Fruit fly (Drosophila melanogaster) whole organism, embryonic: ENCODE data around the gene Kdm3.

Source experiments
- Awh ChIP-seq: fragments of 200-800 bp; sonication (Bioruptor generic); IDR thresholded peaks from 2 replicates; pipeline ENCODE4, ENCODE4 v1.3.6; 2022; ENCODE audit warnings: missing biosample characterization, missing genetic modification characterization
- C15 ChIP-seq: fragments of 200-800 bp; sonication (Bioruptor generic); IDR thresholded peaks from 3 replicates; pipeline ENCODE4 v1.3.6; 2022; ENCODE audit warnings: missing biosample characterization, missing genetic modification characterization
- CG10462 ChIP-seq: fragments of 200-800 bp; sonication (Bioruptor generic); optimal IDR thresholded peaks from 2 replicates; lab custom pipeline; 2016; ENCODE audit warnings: missing biosample characterization, missing genetic modification characterization
- CG11247 ChIP-seq: fragments of 200-800 bp; sonication (Bioruptor generic); IDR thresholded peaks from 2 replicates; pipeline ENCODE4 v1.3.6; 2022; ENCODE audit warnings: missing biosample characterization, missing genetic modification characterization
- CG11723 ChIP-seq: fragments of 200-800 bp; sonication (Bioruptor generic); optimal IDR thresholded peaks from 2 replicates; lab custom pipeline; 2017; ENCODE audit warnings: missing biosample characterization, mild to moderate bottlenecking, missing genetic modification characterization
- CG13624 ChIP-seq: fragments of 200-800 bp; sonication (Bioruptor generic); optimal IDR thresholded peaks from 2 replicates; lab custom pipeline; 2016; ENCODE audit warnings: missing biosample characterization, missing genetic modification characterization
- CG14050 ChIP-seq: fragments of 200-800 bp; sonication (Bioruptor generic); IDR thresholded peaks from 3 replicates; pipeline ENCODE4 v1.3.6; 2022; ENCODE audit warnings: missing biosample characterization, missing genetic modification characterization
- CG14441 ChIP-seq: fragments of 200-800 bp; sonication (Bioruptor generic); IDR thresholded peaks from 2 replicates; pipeline ENCODE4 v1.3.6; 2022; ENCODE audit warnings: missing biosample characterization, missing genetic modification characterization
- CG15011 ChIP-seq: fragments of 200-800 bp; sonication (Bioruptor generic); optimal IDR thresholded peaks from 3 replicates; lab custom pipeline; 2018; ENCODE audit warnings: missing biosample characterization, mild to moderate bottlenecking, missing genetic modification characterization
- CG1603 ChIP-seq: fragments of 200-800 bp; sonication (Bioruptor generic); optimal IDR thresholded peaks from 2 replicates; lab custom pipeline; 2019; ENCODE audit warnings: missing biosample characterization, mild to moderate bottlenecking, missing genetic modification characterization, moderate library complexity
- CG17328 ChIP-seq: fragments of 200-800 bp; sonication (Bioruptor generic); IDR thresholded peaks from 2 replicates; pipeline ENCODE4 v1.3.6; 2022; ENCODE audit warnings: missing biosample characterization, missing genetic modification characterization
- CG30403 ChIP-seq: fragments of 200-800 bp; sonication (Bioruptor generic); optimal IDR thresholded peaks from 3 replicates; lab custom pipeline; 2016; ENCODE audit warnings: missing biosample characterization, missing genetic modification characterization
- CG31224 ChIP-seq: fragments of 200-800 bp; sonication (Bioruptor generic); IDR thresholded peaks from 2 replicates; pipeline ENCODE4 v1.3.6; 2022; ENCODE audit warnings: missing biosample characterization, missing genetic modification characterization
- CG31441 ChIP-seq: fragments of 200-800 bp; sonication (Bioruptor generic); IDR thresholded peaks from 2 replicates; pipeline ENCODE4 v1.3.6; 2022; ENCODE audit warnings: missing biosample characterization, missing genetic modification characterization
- CG34376 ChIP-seq: fragments of 200-800 bp; sonication (Bioruptor generic); optimal IDR thresholded peaks from 2 replicates; lab custom pipeline; 2018; ENCODE audit warnings: missing biosample characterization, mild to moderate bottlenecking, missing genetic modification characterization
- CG5245 ChIP-seq: fragments of 200-800 bp; sonication (Bioruptor generic); optimal IDR thresholded peaks from 3 replicates; lab custom pipeline; 2016; ENCODE audit warnings: missing biosample characterization, missing genetic modification characterization
- CG6791 ChIP-seq: fragments of 200-800 bp; sonication (Bioruptor generic); IDR thresholded peaks from 3 replicates; pipeline ENCODE4 v1.3.6; 2022; ENCODE audit warnings: missing biosample characterization, missing genetic modification characterization; ENCODE audit not compliant: partially characterized antibody
- CG7745 ChIP-seq: fragments of 200-800 bp; sonication (Bioruptor generic); optimal IDR thresholded peaks from 2 replicates; lab custom pipeline; 2018; ENCODE audit warnings: missing biosample characterization, mild to moderate bottlenecking, missing genetic modification characterization, moderate library complexity
- E2f2 ChIP-seq: fragments of 200-800 bp; sonication (Bioruptor generic); IDR thresholded peaks from 2 replicates; pipeline ENCODE4 v1.3.6; 2022; ENCODE audit warnings: missing biosample characterization, missing genetic modification characterization
- HLH3B ChIP-seq: fragments of 200-800 bp; sonication (Bioruptor generic); IDR thresholded peaks from 2 replicates; pipeline ENCODE4 v1.3.6; 2022; ENCODE audit warnings: missing biosample characterization, missing genetic modification characterization
- Hr78 ChIP-seq, 2 experiments: fragments of 200-800 bp in 1 of 2; fragments of >200 bp in 1 of 2; sonication (Bioruptor generic) in 1 of 2; optimal IDR thresholded peaks; 2 replicates each; lab custom pipeline; 2017 to 2019; ENCODE audit warnings: missing biosample characterization in 2 of 2, missing genetic modification characterization in 2 of 2, mild to moderate bottlenecking in 1 of 2, moderate library complexity in 1 of 2
- Lhr ChIP-seq: fragments of 200-800 bp; sonication (Bioruptor generic); optimal IDR thresholded peaks from 3 replicates; lab custom pipeline; 2017; ENCODE audit warnings: mild to moderate bottlenecking, missing biosample characterization, missing genetic modification reagents, missing genetic modification characterization
- Med ChIP-seq: fragments of 200-800 bp; sonication (Bioruptor generic); peaks from one replicate; lab custom pipeline; 2016; ENCODE audit warnings: missing biosample characterization, missing genetic modification characterization, mild to moderate bottlenecking, inconsistent platforms, moderate library complexity
- NC2α ChIP-seq: fragments of 200-800 bp; sonication (Bioruptor generic); optimal IDR thresholded peaks from 2 replicates; lab custom pipeline; 2016; ENCODE audit warnings: missing biosample characterization, missing genetic modification characterization
- NC2β ChIP-seq: fragments of 200-800 bp; sonication (Bioruptor generic); optimal IDR thresholded peaks from 2 replicates; lab custom pipeline; 2016; ENCODE audit warnings: missing biosample characterization, missing genetic modification characterization
- ac ChIP-seq: fragments of 200-800 bp; sonication (Bioruptor generic); optimal IDR thresholded peaks from 3 replicates; lab custom pipeline; 2017; ENCODE audit warnings: missing biosample characterization, mild to moderate bottlenecking, missing genetic modification characterization
- aop ChIP-seq: fragments of 200-800 bp; sonication (Bioruptor generic); IDR thresholded peaks from 2 replicates; pipeline ENCODE4 v1.3.6; 2022; ENCODE audit warnings: missing biosample characterization, missing genetic modification characterization
- ash1 ChIP-seq: fragments of 200-800 bp; sonication (Bioruptor generic); optimal IDR thresholded peaks from 2 replicates; lab custom pipeline; 2018; ENCODE audit warnings: missing biosample characterization, mild to moderate bottlenecking, missing genetic modification characterization
- ato ChIP-seq: fragments of 200-800 bp; sonication (Bioruptor generic); IDR thresholded peaks from 2 replicates; pipeline ENCODE4 v1.3.6; 2022; ENCODE audit warnings: missing biosample characterization, missing genetic modification characterization; ENCODE audit not compliant: partially characterized antibody
- bbx ChIP-seq: fragments of 200-800 bp; sonication (Bioruptor generic); IDR thresholded peaks from 2 replicates; pipeline ENCODE4 v1.3.6; 2022; ENCODE audit warnings: missing biosample characterization, missing genetic modification characterization; ENCODE audit not compliant: partially characterized antibody
- corto ChIP-seq: fragments of 200-800 bp; sonication (Bioruptor generic); optimal IDR thresholded peaks from 2 replicates; lab custom pipeline; 2016; ENCODE audit warnings: missing biosample characterization, mild to moderate bottlenecking, missing genetic modification characterization, moderate library complexity
- danr ChIP-seq: fragments of 200-800 bp; sonication (Bioruptor generic); IDR thresholded peaks from 2 replicates; pipeline ENCODE4 v1.3.6; 2022; ENCODE audit warnings: missing biosample characterization, missing genetic modification characterization
- dati ChIP-seq: fragments of 200-800 bp; sonication (Bioruptor generic); IDR thresholded peaks from 2 replicates; pipeline ENCODE4 v1.3.6; 2022; ENCODE audit warnings: missing biosample characterization, missing genetic modification characterization
- ftz-f1 ChIP-seq: fragments of 200-800 bp; sonication (Bioruptor generic); optimal IDR thresholded peaks from 2 replicates; lab custom pipeline; 2016; ENCODE audit warnings: missing biosample characterization, missing genetic modification characterization
- gcm2 ChIP-seq: fragments of 200-800 bp; sonication (Bioruptor generic); optimal IDR thresholded peaks from 2 replicates; lab custom pipeline; 2016; ENCODE audit warnings: missing biosample characterization, missing genetic modification characterization
- gsb ChIP-seq: fragments of 200-800 bp; sonication (Bioruptor generic); IDR thresholded peaks from 2 replicates; pipeline ENCODE4 v1.3.6; 2022; ENCODE audit warnings: missing biosample characterization, missing genetic modification characterization
- knrl ChIP-seq: fragments of 200-800 bp; sonication (Bioruptor generic); IDR thresholded peaks from 3 replicates; pipeline ENCODE4 v1.3.6; 2022; ENCODE audit warnings: missing biosample characterization, missing genetic modification characterization; ENCODE audit not compliant: partially characterized antibody
- lola ChIP-seq, 3 experiments: fragments of >200 bp in 2 of 3; fragments of 200-800 bp in 1 of 3; sonication (Bioruptor generic) in 1 of 3; optimal IDR thresholded peaks; 2 replicates each; lab custom pipeline; 2017 to 2019; ENCODE audit warnings: missing biosample characterization in 3 of 3, missing genetic modification characterization in 3 of 3, mild to moderate bottlenecking in 1 of 3, moderate library complexity in 1 of 3
- p53 ChIP-seq: fragments of 200-800 bp; sonication (Bioruptor generic); optimal IDR thresholded peaks from 2 replicates; lab custom pipeline; 2016; ENCODE audit warnings: missing biosample characterization, missing genetic modification characterization
- phol ChIP-seq: fragments of 200-800 bp; sonication (Bioruptor generic); optimal IDR thresholded peaks from 3 replicates; lab custom pipeline; 2018; ENCODE audit warnings: missing biosample characterization, mild to moderate bottlenecking, missing genetic modification characterization, moderate library complexity
- pros ChIP-seq: fragments of 200-800 bp; sonication (Bioruptor generic); optimal IDR thresholded peaks from 3 replicates; lab custom pipeline; 2019; ENCODE audit warnings: missing biosample characterization, mild to moderate bottlenecking, missing genetic modification characterization, moderate library complexity
- schlank ChIP-seq: fragments of 200-800 bp; sonication (Bioruptor generic); optimal IDR thresholded peaks from 2 replicates; lab custom pipeline; 2018; ENCODE audit warnings: missing biosample characterization, mild to moderate bottlenecking, missing genetic modification characterization
- sim ChIP-seq: fragments of 200-800 bp; sonication (Bioruptor generic); IDR thresholded peaks from 2 replicates; pipeline ENCODE4 v1.3.6; 2022; ENCODE audit warnings: missing biosample characterization, missing genetic modification characterization
- slou ChIP-seq: fragments of 200-800 bp; sonication (Bioruptor generic); optimal IDR thresholded peaks from 3 replicates; lab custom pipeline; 2016; ENCODE audit warnings: missing biosample characterization, missing genetic modification characterization
- sna ChIP-seq: fragments of 200-800 bp; sonication (Bioruptor generic); IDR thresholded peaks from 2 replicates; pipeline ENCODE4 v1.3.6; 2022; ENCODE audit warnings: missing biosample characterization, missing genetic modification characterization; ENCODE audit not compliant: partially characterized antibody
- tin ChIP-seq: fragments of 200-800 bp; sonication (Bioruptor generic); optimal IDR thresholded peaks from 3 replicates; lab custom pipeline; 2016; ENCODE audit warnings: missing biosample characterization, missing genetic modification characterization
- vfl ChIP-seq: fragments of 200-800 bp; sonication (Bioruptor generic); optimal IDR thresholded peaks from 2 replicates; lab custom pipeline; 2016; ENCODE audit warnings: missing biosample characterization, missing genetic modification characterization
- vvl ChIP-seq: fragments of 200-800 bp; sonication (Bioruptor generic); IDR thresholded peaks from 2 replicates; pipeline ENCODE4 v1.3.6; 2022; ENCODE audit warnings: missing biosample characterization, missing genetic modification characterization
- wek ChIP-seq: fragments of 200-800 bp; sonication (Bioruptor generic); optimal IDR thresholded peaks from 3 replicates; lab custom pipeline; 2018; ENCODE audit warnings: missing biosample characterization, mild to moderate bottlenecking, missing genetic modification characterization, moderate library complexity
- yki ChIP-seq: fragments of >200 bp; optimal IDR thresholded peaks from 3 replicates; lab custom pipeline; 2018
- zen ChIP-seq: fragments of 200-800 bp; sonication (Bioruptor generic); optimal IDR thresholded peaks from 3 replicates; lab custom pipeline; 2018; ENCODE audit warnings: missing biosample characterization, mild to moderate bottlenecking, missing genetic modification characterization, moderate library complexity

Gene Kdm3

DNA sequence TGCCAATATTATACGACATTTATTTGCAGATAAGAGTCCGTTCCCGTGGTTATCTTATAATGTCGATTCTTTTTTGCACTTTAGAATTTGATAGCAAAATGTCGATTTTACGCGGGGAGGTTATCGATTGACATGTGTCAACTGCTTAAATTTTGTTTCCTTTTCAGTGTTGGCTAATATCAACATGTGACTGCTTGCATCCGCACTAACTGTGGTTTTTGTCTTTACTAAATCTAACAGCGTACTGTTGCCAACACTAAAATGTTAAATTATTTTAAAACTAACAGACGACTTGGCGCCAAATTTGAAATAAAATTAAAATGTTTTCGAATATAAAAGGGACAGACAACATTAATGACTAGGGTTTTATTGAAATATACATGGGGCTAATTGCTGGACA is 19.1 kb upstream of the Kdm3 start (continued):
- TF ChIP-seq dati (GFP tag; lab: Robert Waterston, UW) (no peak), phol (tag; lab: Kevin White, UChicago) (peak; percentile 81), sna (peak; percentile 70), CG5245 (GFP tag; lab: Kevin White, UChicago) (peak; percentile 23), zen (tag; lab: Kevin White, UChicago) (peak; percentile 64), CG34376 (GFP tag; lab: Kevin White, UChicago) (peak; percentile 90), Med (GFP tag; lab: Kevin White, UChicago) (peak; percentile 99), vvl (peak; percentile 89), gsb (no peak), CG30403 (peak; percentile 80), corto (no peak), schlank (tag; lab: Kevin White, UChicago) (peak; percentile 58), wek (GFP tag; lab: Kevin White, UChicago) (peak; percentile 19), Hr78 (GFP tag; optimal IDR thresholded peaks at IDR 0.05; lab: Kevin White, UChicago) (peak in 1 of 2 experiments; percentile 2), bbx (GFP tag; lab: Robert Waterston, UW) (peak; percentile 60; the same call in 1 of the 2 replicates), NC2α (peak; percentile 36), ato (peak; percentile 71), aop (no peak), CG1603 (tag; lab: Kevin White, UChicago) (peak; percentile 90), knrl (GFP tag; lab: Robert Waterston, UW) (peak; percentile 69; the same call in 1 of the 3 replicates), sim (GFP tag; lab: Robert Waterston, UW) (no peak), yki (lab: Kevin White, UChicago) (no peak), C15 (no peak), NC2β (peak; percentile 57), CG11723 (GFP tag; lab: Kevin White, UChicago) (peak; percentile 19), E2f2 (GFP tag; lab: Robert Waterston, UW) (peak; percentile 100), CG10462 (GFP tag; lab: Kevin White, UChicago) (no peak), Awh (no peak), CG31441 (GFP tag; lab: Robert Waterston, UW) (peak; percentile 55; the same call in 1 of the 2 replicates), pros (GFP tag; lab: Kevin White, UChicago) (no peak), lola (GFP tag; optimal IDR thresholded peaks at IDR 0.05; lab: Kevin White, UChicago) (peak in 1 of 3 experiments; percentile 27), tin (GFP tag; lab: Kevin White, UChicago) (peak; percentile 54), HLH3B (GFP tag; lab: Robert Waterston, UW) (peak; percentile 55; the same call in 1 of the 2 replicates), CG14441 (GFP tag; lab: Robert Waterston, UW) (peak; percentile 19; the same call in 1 of the 2 replicates), CG31224 (no peak; the same call in 1 of the 2 replicates), slou (GFP tag; lab: Kevin White, UChicago) (peak; percentile 76), danr (GFP tag; lab: Robert Waterston, UW) (0 out of 2 replicates have a peak, but pooled peaks have one; percentile 30), ftz-f1 (peak; percentile 48), CG11247 (GFP tag; lab: Robert Waterston, UW) (peak; percentile 73), ash1 (GFP tag; lab: Kevin White, UChicago) (peak; percentile 36), CG7745 (no peak), CG14050 (GFP tag; lab: Robert Waterston, UW) (no peak), vfl (peak; percentile 83), CG6791 (peak; percentile 77), ac (GFP tag; lab: Kevin White, UChicago) (no peak), Lhr (GFP tag; lab: Kevin White, UChicago) (peak; percentile 91), CG17328 (GFP tag; lab: Robert Waterston, UW) (no peak), CG15011 (GFP tag; lab: Kevin White, UChicago) (no peak), CG13624 (GFP tag; lab: Kevin White, UChicago) (peak; percentile 93), p53 (GFP tag; lab: Kevin White, UChicago) (peak; percentile 87), gcm2 (GFP tag; lab: Kevin White, UChicago) (peak; percentile 49)
